Fruit fly (Drosophila melanogaster): ENCODE results near the gene squ.

The squ gene

DNA sequence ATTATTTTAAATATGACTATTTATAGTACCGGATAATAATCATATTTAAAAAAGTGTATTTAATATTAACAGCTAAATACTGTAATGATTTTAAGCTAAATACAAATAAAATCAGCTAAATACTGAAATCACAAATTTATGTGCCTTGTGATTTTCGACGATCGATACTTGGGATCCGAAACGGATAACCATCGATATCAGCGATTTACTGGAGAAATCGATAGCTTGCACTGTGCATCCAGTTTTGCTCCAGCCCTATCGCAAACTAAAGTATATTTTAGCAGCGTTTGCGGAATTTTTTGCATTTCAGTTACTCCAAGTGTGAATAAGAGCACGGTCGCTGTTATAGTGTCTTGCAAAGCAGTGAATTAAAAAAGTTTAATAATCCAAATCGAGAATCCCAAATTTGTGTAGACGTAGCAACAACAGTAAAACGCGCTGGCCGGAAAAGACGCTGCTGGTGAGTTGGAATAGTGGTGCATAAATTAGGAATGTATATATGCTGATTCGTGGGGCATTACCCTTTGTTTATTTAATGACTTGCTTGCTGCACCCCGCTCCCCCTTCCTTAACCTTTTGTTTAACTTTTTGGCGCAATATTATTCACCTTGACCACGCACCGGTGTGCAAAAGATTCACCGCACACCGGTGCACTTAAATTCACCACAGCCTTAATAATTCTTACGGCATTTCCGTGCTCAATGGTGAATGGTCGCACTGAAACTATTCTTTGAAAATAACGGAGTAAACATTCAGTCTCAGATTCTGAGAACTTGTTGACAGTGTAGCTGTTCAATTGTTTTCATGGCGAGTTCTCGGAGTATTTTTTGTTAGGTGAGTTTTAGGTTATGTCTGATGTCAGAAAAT, at the start of gene squ, which contains the start of gene grp (continued):
- TF ChIP-seq CG13287 (GFP tag; IDR thresholded peaks at IDR 0.05; ENCODE audit: partially characterized antibody), result peak; percentile 95
- no peak for TF ChIP-seq HHEX (GFP tag; optimal IDR thresholded peaks at IDR 0.05)
- TF ChIP-seq B-H1 (GFP tag; IDR thresholded peaks at IDR 0.05), result no peak; the same call in 2 of the 3 replicates
- TF ChIP-seq CG10979 (tag; optimal IDR thresholded peaks at IDR 0.05), result no peak
- TF ChIP-seq ac (GFP tag; optimal IDR thresholded peaks at IDR 0.05), result no peak
- peak; percentile 7 for TF ChIP-seq Fer1 (GFP tag; optimal IDR thresholded peaks at IDR 0.05)
- TF ChIP-seq CG4854 (GFP tag; optimal IDR thresholded peaks at IDR 0.05), result no peak
- TF ChIP-seq CG13296 (GFP tag; optimal IDR thresholded peaks at IDR 0.05), result no peak
- TF ChIP-seq CG12104 (GFP tag; optimal IDR thresholded peaks at IDR 0.05), result no peak
- TF ChIP-seq Nf-YB (GFP tag; optimal IDR thresholded peaks at IDR 0.05), result no peak
- no peak for TF ChIP-seq Oaz (GFP tag; IDR thresholded peaks at IDR 0.05)
- no peak; the same call in 1 of the 2 replicates for TF ChIP-seq stc (GFP tag; IDR thresholded peaks at IDR 0.05)
- no peak for TF ChIP-seq scrt (GFP tag; optimal IDR thresholded peaks at IDR 0.05)
- TF ChIP-seq Rx (GFP tag; IDR thresholded peaks at IDR 0.05), result no peak
- no peak for TF ChIP-seq CG17385 (GFP tag; optimal IDR thresholded peaks at IDR 0.05)
- no peak for TF ChIP-seq Xrp1 (GFP tag; IDR thresholded peaks at IDR 0.05)
- no peak for TF ChIP-seq CG15696 (tag; optimal IDR thresholded peaks at IDR 0.05)
- no peak for TF ChIP-seq zfh2 (GFP tag; optimal IDR thresholded peaks at IDR 0.05)
- peak; percentile 41 for TF ChIP-seq CG10267 (tag; optimal IDR thresholded peaks at IDR 0.05)
- TF ChIP-seq H15 (GFP tag; IDR thresholded peaks at IDR 0.05), result no peak
- TF ChIP-seq Bgb (GFP tag; IDR thresholded peaks at IDR 0.05; ENCODE audit: partially characterized antibody), result peak; percentile 98
- peak; percentile 20 for TF ChIP-seq Side (GFP tag; optimal IDR thresholded peaks at IDR 0.05)
- peak; percentile 48 for TF ChIP-seq MTF-1 (GFP tag; optimal IDR thresholded peaks at IDR 0.05; ENCODE audit: borderline replicate concordance)
- TF ChIP-seq gem (tag; optimal IDR thresholded peaks at IDR 0.05), result peak; percentile 5
- TF ChIP-seq jing (GFP tag; optimal IDR thresholded peaks at IDR 0.05), result no peak
- TF ChIP-seq CG9437 (GFP tag; optimal IDR thresholded peaks at IDR 0.05), result no peak
- no peak for TF ChIP-seq Hr78 (GFP tag; optimal IDR thresholded peaks at IDR 0.05)
- no peak for TF ChIP-seq Sox100B (GFP tag; optimal IDR thresholded peaks at IDR 0.05)
- peak; percentile 84 for TF ChIP-seq CG15479 (GFP tag; optimal IDR thresholded peaks at IDR 0.05)
- no peak for TF ChIP-seq Poxn (GFP tag; IDR thresholded peaks at IDR 0.05)
- no peak for TF ChIP-seq CG17802 (tag; optimal IDR thresholded peaks at IDR 0.05)
- no peak for TF ChIP-seq D (optimal IDR thresholded peaks at IDR 0.05)
- no peak for TF ChIP-seq D (GFP tag; optimal IDR thresholded peaks at IDR 0.05)
- no peak for TF ChIP-seq unpg (GFP tag; optimal IDR thresholded peaks at IDR 0.05)
- TF ChIP-seq CG33213 (GFP tag; optimal IDR thresholded peaks at IDR 0.05), result peak; percentile 39
- no peak for TF ChIP-seq Dad (GFP tag; optimal IDR thresholded peaks at IDR 0.05)
- TF ChIP-seq CTCF (GFP tag; optimal IDR thresholded peaks at IDR 0.05), result peak; percentile 36
- TF ChIP-seq cg (GFP tag; optimal IDR thresholded peaks at IDR 0.05), result peak; percentile 6
- no peak for TF ChIP-seq Hr51 (GFP tag; optimal IDR thresholded peaks at IDR 0.05)
- no peak for TF ChIP-seq gcm (GFP tag; optimal IDR thresholded peaks at IDR 0.05)
- no peak; the same call in 1 of the 2 replicates for TF ChIP-seq NFAT (GFP tag; IDR thresholded peaks at IDR 0.05)
- TF ChIP-seq Kr (GFP tag; optimal IDR thresholded peaks at IDR 0.05), result no peak
- TF ChIP-seq CG12155 (GFP tag; optimal IDR thresholded peaks at IDR 0.05), result no peak
- no peak for TF ChIP-seq pho (GFP tag; optimal IDR thresholded peaks at IDR 0.05)
- no peak for TF ChIP-seq CG1647 (GFP tag; optimal IDR thresholded peaks at IDR 0.05)
- no peak for TF ChIP-seq ftz-f1 (GFP tag; optimal IDR thresholded peaks at IDR 0.05)
- no peak for TF ChIP-seq croc (GFP tag; conservative IDR thresholded peaks at IDR 0.05)
- no peak for TF ChIP-seq tgo (GFP tag; IDR thresholded peaks at IDR 0.05)
- no peak for TF ChIP-seq sug (tag; optimal IDR thresholded peaks at IDR 0.05)

All from whole organism, embryonic.